Worm (Caenorhabditis elegans) whole organism, L2 larva: ENCODE measurements around the gene dpf-4.

ENCODE experiments used
- C34F6.9 ChIP-seq: fragments of 150-350 bp; optimal IDR thresholded peaks from 2 replicates; lab custom pipeline; 2014; ENCODE audit warnings: missing biosample characterization, missing genetic modification characterization
- F13H6.1 ChIP-seq: sonication (generic microtip); optimal IDR thresholded peaks from 2 replicates; lab custom pipeline; 2016; ENCODE audit warnings: missing genetic modification characterization, missing compliant biosample characterization
- Y55F3AM.14 ChIP-seq: fragments of 200-800 bp; sonication (Bioruptor generic); optimal IDR thresholded peaks from 2 replicates; lab custom pipeline; 2018; ENCODE audit warnings: mild to moderate bottlenecking, missing genetic modification characterization, missing compliant biosample characterization
- ZK546.5 ChIP-seq: sonication (generic microtip); optimal IDR thresholded peaks from 2 replicates; lab custom pipeline; 2017; ENCODE audit warnings: missing biosample characterization, missing genetic modification characterization
- alr-1 ChIP-seq: fragments of 150-350 bp; optimal IDR thresholded peaks from 2 replicates; lab custom pipeline; 2014; ENCODE audit warnings: missing biosample characterization, missing genetic modification characterization
- ceh-82 ChIP-seq: fragments of 150-350 bp; optimal IDR thresholded peaks from 2 replicates; lab custom pipeline; 2014; ENCODE audit warnings: missing biosample characterization, missing genetic modification characterization
- dmd-4 ChIP-seq: sonication (generic microtip); optimal IDR thresholded peaks from 2 replicates; lab custom pipeline; 2017; ENCODE audit warnings: missing biosample characterization, missing genetic modification characterization
- egl-27 ChIP-seq: sonication (generic microtip); optimal IDR thresholded peaks from 3 replicates; lab custom pipeline; 2017; ENCODE audit warnings: missing biosample characterization, missing genetic modification reagents, missing genetic modification characterization
- elt-1 ChIP-seq: fragments of 150-350 bp; optimal IDR thresholded peaks from 2 replicates; lab custom pipeline; 2014; ENCODE audit warnings: missing biosample characterization, missing genetic modification characterization
- elt-3 ChIP-seq: sonication (generic microtip); optimal IDR thresholded peaks from 2 replicates; lab custom pipeline; 2017; ENCODE audit warnings: missing biosample characterization, missing genetic modification characterization
- gmeb-1 ChIP-seq: fragments of 150-350 bp; optimal IDR thresholded peaks from 2 replicates; lab custom pipeline; 2014; ENCODE audit warnings: missing biosample characterization, missing genetic modification characterization
- lin-11 ChIP-seq: fragments of 150-350 bp; sonication (generic microtip); optimal IDR thresholded peaks from 2 replicates; lab custom pipeline; 2014; ENCODE audit warnings: missing biosample characterization, missing genetic modification characterization, inconsistent platforms, mixed read lengths
- lin-13 ChIP-seq: fragments of 150-350 bp; optimal IDR thresholded peaks from 2 replicates; lab custom pipeline; 2014; ENCODE audit warnings: missing biosample characterization, missing genetic modification reagents, missing genetic modification characterization
- lin-39 ChIP-seq: fragments of 150-350 bp; optimal IDR thresholded peaks from 2 replicates; lab custom pipeline; 2014; ENCODE audit warnings: missing biosample characterization, missing genetic modification reagents, missing genetic modification characterization
- lsy-2 ChIP-seq, 2 experiments: fragments of 150-350 bp in 1 of 2; sonication (generic microtip) in 1 of 2; optimal IDR thresholded peaks; 2 replicates each; lab custom pipeline; 2014 to 2017; ENCODE audit warnings: missing biosample characterization in 2 of 2, missing genetic modification characterization in 2 of 2
- mab-5 ChIP-seq: fragments of 150-350 bp; optimal IDR thresholded peaks from 2 replicates; lab custom pipeline; 2014; ENCODE audit warnings: missing biosample characterization, missing genetic modification characterization
- mbf-1 ChIP-seq: sonication (generic microtip); optimal IDR thresholded peaks from 2 replicates; lab custom pipeline; 2017; ENCODE audit warnings: missing biosample characterization, missing genetic modification characterization
- mdl-1 ChIP-seq, 2 experiments: fragments of 150-350 bp in 1 of 2; sonication (generic microtip) in 1 of 2; optimal IDR thresholded peaks; 2 replicates each; lab custom pipeline; 2017; ENCODE audit warnings: missing biosample characterization in 2 of 2, missing genetic modification characterization in 2 of 2
- nhr-10 ChIP-seq: sonication (generic microtip); optimal IDR thresholded peaks from 2 replicates; lab custom pipeline; 2017; ENCODE audit warnings: missing biosample characterization, missing genetic modification characterization
- nhr-11 ChIP-seq: fragments of 150-350 bp; optimal IDR thresholded peaks from 2 replicates; lab custom pipeline; 2014; ENCODE audit warnings: missing biosample characterization, missing genetic modification characterization
- nhr-12 ChIP-seq: fragments of 150-350 bp; optimal IDR thresholded peaks from 2 replicates; lab custom pipeline; 2014; ENCODE audit warnings: missing biosample characterization, missing genetic modification characterization
- nhr-129 ChIP-seq: fragments of 150-350 bp; optimal IDR thresholded peaks from 2 replicates; lab custom pipeline; 2014; ENCODE audit warnings: missing biosample characterization, missing genetic modification characterization
- nhr-21 ChIP-seq: fragments of 150-350 bp; optimal IDR thresholded peaks from 2 replicates; lab custom pipeline; 2014; ENCODE audit warnings: missing biosample characterization, missing genetic modification characterization
- nhr-25 ChIP-seq: fragments of 150-350 bp; sonication (generic microtip); optimal IDR thresholded peaks from 3 replicates; lab custom pipeline; 2014; ENCODE audit warnings: missing biosample characterization, missing genetic modification characterization
- nhr-6 ChIP-seq: fragments of 150-350 bp; optimal IDR thresholded peaks from 2 replicates; lab custom pipeline; 2014; ENCODE audit warnings: missing biosample characterization, missing genetic modification characterization
- skn-1 ChIP-seq: sonication (generic microtip); optimal IDR thresholded peaks from 2 replicates; lab custom pipeline; 2017; ENCODE audit warnings: missing biosample characterization, missing genetic modification characterization
- sma-3 ChIP-seq: sonication (generic microtip); optimal IDR thresholded peaks from 2 replicates; lab custom pipeline; 2016; ENCODE audit warnings: missing genetic modification reagents, missing genetic modification characterization, missing compliant biosample characterization
- unc-55 ChIP-seq: fragments of 150-350 bp; sonication (generic microtip); optimal IDR thresholded peaks from 3 replicates; lab custom pipeline; 2014; ENCODE audit warnings: missing biosample characterization, missing genetic modification reagents, missing genetic modification characterization
- unc-62 ChIP-seq: fragments of 150-350 bp; optimal IDR thresholded peaks from 2 replicates; lab custom pipeline; 2014; ENCODE audit warnings: missing biosample characterization, missing genetic modification reagents, missing genetic modification characterization
- zag-1 ChIP-seq: fragments of 150-350 bp; optimal IDR thresholded peaks from 2 replicates; lab custom pipeline; 2014; ENCODE audit warnings: missing biosample characterization, missing genetic modification characterization
- ztf-1 ChIP-seq: fragments of 200-800 bp; sonication (Bioruptor generic); conservative IDR thresholded peaks from 2 replicates; pipeline ENCODE4 v1.3.6; 2022; ENCODE audit warnings: missing genetic modification characterization, missing compliant biosample characterization
- ztf-11 ChIP-seq: sonication (generic microtip); optimal IDR thresholded peaks from 2 replicates; lab custom pipeline; 2017; ENCODE audit warnings: missing biosample characterization, missing genetic modification characterization
- ztf-4 ChIP-seq: fragments of 150-350 bp; optimal IDR thresholded peaks from 2 replicates; lab custom pipeline; 2014; ENCODE audit warnings: missing biosample characterization, missing genetic modification characterization

The dpf-4 gene

DNA sequence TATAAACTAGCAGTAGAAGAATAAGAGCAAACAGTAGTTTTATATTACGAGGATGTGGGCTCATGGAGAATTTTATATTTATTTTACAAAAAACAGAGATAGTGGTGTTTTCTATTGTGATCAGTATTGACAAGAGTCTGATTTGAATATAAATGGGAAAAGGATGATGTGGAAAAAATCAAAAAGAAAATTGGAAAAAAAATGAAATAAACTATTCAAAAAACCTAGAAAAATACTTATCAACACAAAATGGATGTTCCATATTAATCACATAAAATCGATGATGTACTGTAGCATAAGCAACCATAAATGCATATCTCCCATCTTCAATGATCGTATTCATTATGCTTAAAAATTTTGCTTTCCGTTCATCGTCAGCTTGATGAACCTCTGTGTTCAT, 27.8 kb downstream of the dpf-4 start, which contains the start of gene C28H8.7:
TSS of gene C28H8.7 (minus strand) at position 101 of the 400 bp plus-strand sequence.
- TF ChIP-seq nhr-10 (no peak), ZK546.5 (no peak), alr-1 (tag; lab: Kevin White, UChicago) (no peak), nhr-6 (tag; lab: Kevin White, UChicago) (no peak), mab-5 (tag; lab: Kevin White, UChicago) (no peak), mbf-1 (no peak), lin-39 (no peak), nhr-25 (tag; lab: Kevin White, UChicago) (no peak), sma-3 (GFP tag; lab: Kevin White, UChicago) (no peak), ztf-4 (tag; lab: Kevin White, UChicago) (no peak), zag-1 (tag; lab: Kevin White, UChicago) (no peak), Y55F3AM.14 (GFP tag; lab: Kevin White, UChicago) (no peak), lin-11 (no peak), ceh-82 (tag; lab: Kevin White, UChicago) (no peak), mdl-1 (tag; optimal IDR thresholded peaks at IDR 0.05; lab: Kevin White, UChicago) (no peak), nhr-11 (no peak), elt-1 (tag; lab: Kevin White, UChicago) (no peak)

DNA sequence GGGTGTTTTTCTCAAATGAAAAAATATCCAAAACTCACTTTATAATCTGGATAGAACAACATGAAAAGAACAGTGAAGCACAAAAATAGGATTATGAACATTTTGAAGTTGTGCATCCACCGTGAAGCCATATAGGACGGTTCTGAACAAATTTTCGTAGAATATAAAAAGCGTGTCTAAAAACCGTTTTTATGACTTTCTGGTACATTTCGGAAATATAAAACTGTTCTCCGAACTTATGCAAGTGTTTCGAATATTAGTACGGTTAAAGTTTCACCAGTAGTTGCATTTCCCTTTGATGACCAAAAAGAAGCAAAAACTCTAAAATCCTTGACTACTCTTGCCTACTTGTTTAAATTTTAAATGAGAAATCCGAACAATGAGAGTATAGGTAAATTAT, 29.6 kb downstream of the dpf-4 start, which contains the start of gene C28H8.8:
TSS of gene C28H8.8 (minus strand) at position 101 of the 400 bp plus-strand sequence.
- TF ChIP-seq ZK546.5 (no peak), nhr-21 (tag; lab: Kevin White, UChicago) (no peak)

DNA sequence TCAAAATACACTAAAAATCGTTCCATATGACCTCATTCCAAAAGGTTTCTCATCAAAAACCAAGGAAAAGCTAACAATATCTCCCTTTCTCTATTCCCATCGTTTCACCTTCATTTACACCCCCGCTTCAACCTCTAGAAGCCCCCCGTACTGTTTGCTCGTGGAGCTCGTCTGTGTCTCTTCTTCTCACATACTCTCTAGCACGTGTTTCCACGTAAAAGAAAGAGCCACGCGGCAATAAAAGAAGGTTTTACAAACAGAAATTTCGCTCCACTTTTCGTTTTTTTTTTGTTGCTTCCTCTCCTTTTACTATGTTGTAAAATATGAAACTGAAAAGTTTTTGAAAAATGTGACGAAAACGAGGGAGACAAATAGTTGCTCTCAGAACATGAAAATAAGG, 33.8 kb downstream of the dpf-4 start:
- no peak for TF ChIP-seq egl-27 (tag; lab: Kevin White, UChicago)
- TF ChIP-seq lin-39 = no peak
- no peak for TF ChIP-seq skn-1
- TF ChIP-seq sma-3 (GFP tag; lab: Kevin White, UChicago) = no peak
- TF ChIP-seq F13H6.1 (tag; lab: Kevin White, UChicago) = peak; percentile 31
- TF ChIP-seq nhr-12 (tag; lab: Kevin White, UChicago) = no peak

DNA sequence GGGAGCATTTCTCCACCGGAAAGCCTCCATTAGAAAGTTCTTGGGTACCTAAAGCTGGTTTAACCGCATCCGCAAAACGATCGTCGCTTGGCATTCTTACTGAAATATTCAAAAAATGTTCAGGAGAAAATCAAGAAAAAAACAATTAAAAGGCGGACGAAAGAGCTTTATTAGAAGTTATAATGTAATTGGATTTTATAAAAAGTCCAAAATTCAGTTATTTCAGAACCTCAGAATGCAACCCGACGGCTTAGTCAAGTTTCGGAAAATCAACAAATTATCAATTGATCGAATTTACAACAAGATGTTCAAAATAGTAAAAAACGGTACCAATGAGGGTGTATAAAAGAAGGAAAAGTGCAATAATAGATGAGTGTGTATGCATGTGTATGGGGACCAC, 36.8 kb downstream of the dpf-4 start, which contains the start of gene pxl-1:
TSS of gene pxl-1 (minus strand) at position 101 of the 400 bp plus-strand sequence.
- TF ChIP-seq lin-11 (no peak), lin-13 (GFP tag; lab: Kevin White, UChicago) (no peak), gmeb-1 (tag; lab: Kevin White, UChicago) (no peak)
- TF ChIP-seq, all 48 proteins: peak for 0

DNA sequence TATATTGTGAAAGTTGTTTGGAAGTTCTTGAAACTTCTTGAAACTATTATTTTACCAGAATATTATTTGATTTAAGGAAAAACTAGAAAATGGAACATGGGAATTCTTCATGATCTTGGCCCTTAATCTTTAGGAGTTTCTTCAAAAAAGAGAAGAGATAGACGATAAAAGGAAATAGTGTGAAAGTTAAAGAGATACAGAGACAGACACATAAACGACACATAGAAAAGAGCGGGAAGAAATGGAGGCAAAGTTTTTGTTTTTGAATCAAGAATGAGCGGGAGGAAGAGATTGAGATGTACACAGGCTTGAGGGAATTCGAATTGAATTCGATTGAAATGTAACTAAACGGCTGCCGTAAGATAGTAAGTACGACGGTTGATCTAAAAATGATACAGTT, 38.4 kb downstream of the dpf-4 start:
- TF ChIP-seq ceh-82 (tag; lab: Kevin White, UChicago) (no peak), unc-62 (GFP tag; lab: Kevin White, UChicago) (no peak), ztf-11 (tag; lab: Kevin White, UChicago) (no peak), C34F6.9 (tag; lab: Kevin White, UChicago) (peak; percentile 42), nhr-12 (tag; lab: Kevin White, UChicago) (no peak), lsy-2 (tag; optimal IDR thresholded peaks at IDR 0.05; lab: Kevin White, UChicago) (peak in 1 of 2 experiments; percentile 9), Y55F3AM.14 (GFP tag; lab: Kevin White, UChicago) (peak; percentile 61), elt-1 (tag; lab: Kevin White, UChicago) (no peak), unc-55 (peak; percentile 30), ztf-1 (GFP tag; lab: Robert Waterston, UW) (no peak), elt-3 (no peak), nhr-129 (tag; lab: Kevin White, UChicago) (peak; percentile 17)

DNA sequence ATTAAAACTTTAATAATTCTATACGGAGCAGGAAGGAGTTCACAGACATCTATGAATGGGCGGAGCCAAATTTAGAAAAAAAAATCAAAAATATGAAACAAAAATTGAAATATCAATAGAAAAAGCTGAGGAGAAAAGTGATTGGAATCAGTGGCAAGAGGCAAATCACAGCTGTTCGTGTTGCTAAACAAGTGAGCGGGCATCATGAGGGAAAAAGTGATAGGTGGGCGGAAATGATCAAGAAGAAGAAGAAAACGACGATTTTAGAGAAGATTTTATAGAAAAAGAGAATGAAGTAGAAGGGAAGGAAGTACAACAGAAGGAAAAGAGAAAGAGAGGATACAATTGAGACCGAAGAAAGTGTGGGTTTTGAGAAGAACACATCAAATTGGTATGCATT, 39.5 kb downstream of the dpf-4 start:
- TF ChIP-seq nhr-129 (tag; lab: Kevin White, UChicago) (peak; percentile 7), nhr-12 (tag; lab: Kevin White, UChicago) (no peak), dmd-4 (tag; lab: Kevin White, UChicago) (no peak), mdl-1 (tag; optimal IDR thresholded peaks at IDR 0.05; lab: Kevin White, UChicago) (no peak), F13H6.1 (tag; lab: Kevin White, UChicago) (peak; percentile 12), elt-3 (no peak), unc-55 (peak; percentile 23), ztf-4 (tag; lab: Kevin White, UChicago) (no peak), nhr-21 (tag; lab: Kevin White, UChicago) (no peak), lsy-2 (tag; optimal IDR thresholded peaks at IDR 0.05; lab: Kevin White, UChicago) (peak in 1 of 2 experiments; percentile 15), elt-1 (tag; lab: Kevin White, UChicago) (no peak)
